Worm (Caenorhabditis elegans) whole organism, young adult: ENCODE data around the gene M02B7.2.
"Not testable (repeated sequence)": the region's sequence is repeated elsewhere in the genome, so short reads cannot be mapped to it uniquely, and the experiment has no call there.

Experiments used
- Y67H2A.10 ChIP-seq: fragments of 200-800 bp; sonication (Bioruptor generic); conservative IDR thresholded peaks from 2 replicates; pipeline ENCODE4 v1.3.6; 2022; ENCODE audit warnings: missing genetic modification reagents, missing genetic modification characterization, missing compliant biosample characterization
- ZK185.1 ChIP-seq: sonication (generic microtip); optimal IDR thresholded peaks from 2 replicates; lab custom pipeline; 2016; ENCODE audit warnings: mild to moderate bottlenecking, missing genetic modification characterization, missing compliant biosample characterization; ENCODE audit not compliant: poor library complexity, severe bottlenecking
- akir-1 ChIP-seq: fragments of 200-800 bp; sonication (Bioruptor generic); optimal IDR thresholded peaks from 2 replicates; lab custom pipeline; 2018; ENCODE audit warnings: mild to moderate bottlenecking, missing genetic modification characterization, moderate library complexity, missing compliant biosample characterization
- cebp-1 ChIP-seq, 2 experiments: fragments of 200-800 bp in 1 of 2; sonication (Bioruptor generic) in 1 of 2; sonication (generic microtip) in 1 of 2; IDR thresholded peaks in 1 of 2; optimal IDR thresholded peaks in 1 of 2; 2 replicates each; pipeline versions ENCODE4 v1.3.6 to Lab custom; 2017 to 2022; ENCODE audit warnings: missing compliant biosample characterization in 2 of 2, missing genetic modification characterization in 2 of 2, mild to moderate bottlenecking in 1 of 2, missing genetic modification reagents in 1 of 2, moderate library complexity in 1 of 2
- ceh-40 ChIP-seq: fragments of 200-800 bp; sonication (Bioruptor generic); IDR thresholded peaks from 2 replicates; pipeline ENCODE4 v1.3.6; 2022; ENCODE audit warnings: missing genetic modification characterization, missing compliant biosample characterization
- mes-4 ChIP-seq: sonication (generic microtip); optimal IDR thresholded peaks from 2 replicates; lab custom pipeline; 2016; ENCODE audit warnings: missing genotype, missing genetic modification characterization, missing compliant biosample characterization
- nhr-90 ChIP-seq: sonication (generic microtip); optimal IDR thresholded peaks from 2 replicates; lab custom pipeline; 2016; ENCODE audit warnings: missing genotype, mild to moderate bottlenecking, missing genetic modification characterization, missing compliant biosample characterization

DNA sequence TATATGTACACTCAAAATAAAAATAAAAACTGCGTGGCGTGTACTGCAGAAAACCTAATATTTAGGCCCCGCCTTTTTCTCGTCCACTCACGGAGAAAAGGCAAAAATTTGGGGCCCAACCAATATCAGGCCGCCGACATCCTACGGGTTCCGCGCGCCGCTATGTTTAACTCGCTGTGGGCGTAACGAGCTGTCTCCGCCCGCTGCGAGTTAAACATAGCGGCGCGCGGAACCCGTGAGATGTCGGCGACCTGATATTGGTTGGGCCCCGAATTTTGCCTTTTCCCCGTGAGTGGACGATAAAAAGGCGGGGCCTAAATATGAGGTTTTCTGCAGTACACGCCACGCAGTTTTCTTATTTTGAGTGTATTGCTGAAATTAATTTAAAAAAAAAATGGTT, 32.2 kb upstream of the M02B7.2 start:
- TF ChIP-seq mes-4 (tag; lab: Kevin White, UChicago); Y67H2A.10 (GFP tag; lab: Robert Waterston, UW); nhr-90; akir-1; cebp-1 (GFP tag; IDR thresholded peaks at IDR 0.05; lab: Robert Waterston, UW); cebp-1 (tag; optimal IDR thresholded peaks at IDR 0.05; lab: Kevin White, UChicago); ZK185.1 (tag; lab: Kevin White, UChicago); ceh-40 (GFP tag; lab: Robert Waterston, UW): not testable (repeated sequence)
